Worm (Caenorhabditis elegans) whole organism, young adult: Measurements from ENCODE around the gene grd-13.

ENCODE experiments used
- B0035.1 ChIP-seq: sonication (generic microtip); optimal IDR thresholded peaks from 2 replicates; lab custom pipeline; 2016; ENCODE audit warnings: missing genetic modification characterization, mild to moderate bottlenecking, missing compliant biosample characterization, missing genotype, missing genetic modification reagents
- F22D6.2 ChIP-seq: sonication (generic microtip); optimal IDR thresholded peaks from 2 replicates; lab custom pipeline; 2016; ENCODE audit warnings: mild to moderate bottlenecking, missing genetic modification characterization, missing compliant biosample characterization
- F49E8.2 ChIP-seq: sonication (generic microtip); optimal IDR thresholded peaks from 3 replicates; lab custom pipeline; 2017; ENCODE audit warnings: missing genetic modification characterization, mild to moderate bottlenecking, missing compliant biosample characterization, antibody characterized with exemption, moderate library complexity; ENCODE audit not compliant: insufficient read depth
- F57A8.1 ChIP-seq: fragments of 200-800 bp; sonication (Bioruptor generic); optimal IDR thresholded peaks from 2 replicates; lab custom pipeline; 2018; ENCODE audit warnings: mild to moderate bottlenecking, missing genetic modification characterization, moderate library complexity, missing compliant biosample characterization
- Y53G8AR.9 ChIP-seq: fragments of 200-800 bp; sonication (Bioruptor generic); conservative IDR thresholded peaks from 2 replicates; pipeline ENCODE4 v1.3.6; 2022; ENCODE audit warnings: missing genetic modification reagents, missing genetic modification characterization, missing compliant biosample characterization
- Y95B8A.8 ChIP-seq: fragments of 200-800 bp; sonication (Bioruptor generic); IDR thresholded peaks from 2 replicates; pipeline ENCODE4 v1.3.6; 2022; ENCODE audit warnings: missing genetic modification reagents, missing genetic modification characterization, missing compliant biosample characterization
- ceh-40 ChIP-seq: fragments of 200-800 bp; sonication (Bioruptor generic); IDR thresholded peaks from 2 replicates; pipeline ENCODE4 v1.3.6; 2022; ENCODE audit warnings: missing genetic modification characterization, missing compliant biosample characterization
- ceh-79 ChIP-seq: sonication (generic microtip); optimal IDR thresholded peaks from 2 replicates; lab custom pipeline; 2017; ENCODE audit warnings: mild to moderate bottlenecking, missing genetic modification characterization, missing compliant biosample characterization
- let-607 ChIP-seq, 2 experiments: fragments of 200-800 bp in 1 of 2; sonication (Bioruptor generic) in 1 of 2; sonication (generic microtip) in 1 of 2; optimal IDR thresholded peaks; 2 replicates each; lab custom pipeline; 2016 to 2018; ENCODE audit warnings: mild to moderate bottlenecking in 2 of 2, missing compliant biosample characterization in 2 of 2, missing genetic modification characterization in 2 of 2, moderate library complexity in 2 of 2, missing genotype in 1 of 2
- madf-8 ChIP-seq: fragments of 200-800 bp; sonication (Bioruptor generic); conservative IDR thresholded peaks from 2 replicates; pipeline ENCODE4 v1.3.6; 2022; ENCODE audit warnings: missing genetic modification reagents, missing genetic modification characterization, missing compliant biosample characterization
- nfya-1 ChIP-seq: sonication (generic microtip); optimal IDR thresholded peaks from 2 replicates; lab custom pipeline; 2017; ENCODE audit warnings: antibody characterized with exemption, missing compliant biosample characterization, missing genetic modification characterization, borderline replicate concordance; ENCODE audit not compliant: insufficient read depth
- nfya-2 ChIP-seq: fragments of 200-800 bp; sonication (Bioruptor generic); IDR thresholded peaks from 2 replicates; pipeline ENCODE4 v1.3.6; 2022; ENCODE audit warnings: missing genetic modification reagents, missing genetic modification characterization, missing compliant biosample characterization
- pbrm-1 ChIP-seq: fragments of 200-800 bp; sonication (Bioruptor generic); IDR thresholded peaks from 2 replicates; pipeline ENCODE4 v1.3.6; 2022; ENCODE audit warnings: missing genetic modification reagents, missing genetic modification characterization, missing compliant biosample characterization
- sea-2 ChIP-seq: fragments of 200-800 bp; sonication (Bioruptor generic); IDR thresholded peaks from 2 replicates; pipeline ENCODE4 v1.3.6; 2022; ENCODE audit warnings: missing genetic modification characterization, missing compliant biosample characterization
- tlf-1 ChIP-seq: fragments of 200-800 bp; sonication (Bioruptor generic); optimal IDR thresholded peaks from 2 replicates; lab custom pipeline; 2018; ENCODE audit warnings: mild to moderate bottlenecking, missing genetic modification characterization, missing compliant biosample characterization
- ztf-18 ChIP-seq: sonication (generic microtip); optimal IDR thresholded peaks from 2 replicates; lab custom pipeline; 2016; ENCODE audit warnings: missing genotype, mild to moderate bottlenecking, missing genetic modification characterization, missing compliant biosample characterization
- ztf-28 ChIP-seq: fragments of 200-800 bp; sonication (Bioruptor generic); IDR thresholded peaks from 2 replicates; pipeline ENCODE4 v1.3.6; 2022; ENCODE audit warnings: missing genetic modification reagents, missing genetic modification characterization, missing compliant biosample characterization

grd-13 gene

ce11 chrIV:3482195-3482959 is 44.3 kb downstream of the grd-13 start, which contains the start of gene srz-82:
Gene srz-82 (plus strand): TSS chrIV:3482895.
- TF ChIP-seq ceh-40 (GFP tag; lab: Robert Waterston, UW) (no peak), tlf-1 (no peak), F22D6.2 (tag; lab: Kevin White, UChicago) (no peak), nfya-1 (no peak), pbrm-1 (GFP tag; lab: Robert Waterston, UW) (no peak), ceh-79 (tag; lab: Kevin White, UChicago) (no peak), F49E8.2 (no peak), sea-2 (GFP tag; lab: Robert Waterston, UW) (no peak), B0035.1 (no peak), nfya-2 (GFP tag; lab: Robert Waterston, UW) (no peak), let-607 (tag; optimal IDR thresholded peaks at IDR 0.05; lab: Kevin White, UChicago) (no peak), Y53G8AR.9 (GFP tag; lab: Robert Waterston, UW) (no peak), madf-8 (no peak), F57A8.1 (GFP tag; lab: Kevin White, UChicago) (no peak), Y95B8A.8 (no peak), ztf-18 (tag; lab: Kevin White, UChicago) (no peak), ztf-28 (no peak)
